Fruit fly (Drosophila melanogaster): ENCODE results near the gene FASN1.

The FASN1 gene

dm6 chr2L:3039774-3040173 is 16.6 kb upstream of the FASN1 start, which contains the start of the genes cnir and CG17221 (continued):
- TF ChIP-seq CG4854 (GFP tag; optimal IDR thresholded peaks at IDR 0.05), result peak; percentile 68
- TF ChIP-seq Doc2 (GFP tag; IDR thresholded peaks at IDR 0.05), result no peak
- TF ChIP-seq tx (GFP tag; optimal IDR thresholded peaks at IDR 0.05), result peak; percentile 64
- TF ChIP-seq ind (GFP tag; optimal IDR thresholded peaks at IDR 0.05), result peak; percentile 73
- TF ChIP-seq ash1 (GFP tag; optimal IDR thresholded peaks at IDR 0.05), result no peak
- TF ChIP-seq CG18619 (GFP tag; optimal IDR thresholded peaks at IDR 0.05), result peak; percentile 35
- TF ChIP-seq CG11456 (GFP tag; IDR thresholded peaks at IDR 0.05), result no peak
- TF ChIP-seq CG9437 (GFP tag; optimal IDR thresholded peaks at IDR 0.05), result peak; percentile 73
- peak; percentile 36 for TF ChIP-seq CG9215 (GFP tag; IDR thresholded peaks at IDR 0.05)
- TF ChIP-seq CG12769 (tag; optimal IDR thresholded peaks at IDR 0.05), result peak; percentile 69
- TF ChIP-seq pan (optimal IDR thresholded peaks at IDR 0.05), result no peak
- no peak for TF ChIP-seq pan (GFP tag; optimal IDR thresholded peaks at IDR 0.05 in 1 of 2, IDR thresholded peaks at IDR 0.05 in 1 of 2)
- TF ChIP-seq sim (GFP tag; IDR thresholded peaks at IDR 0.05), result no peak
- TF ChIP-seq croc (GFP tag; conservative IDR thresholded peaks at IDR 0.05), result no peak
- TF ChIP-seq pita (GFP tag; optimal IDR thresholded peaks at IDR 0.05), result no peak
- TF ChIP-seq Ssrp (tag; optimal IDR thresholded peaks at IDR 0.05), result peak; percentile 37
- TF ChIP-seq CG30020 (tag; optimal IDR thresholded peaks at IDR 0.05), result peak; percentile 59
- TF ChIP-seq CkIIα-i1 (GFP tag; IDR thresholded peaks at IDR 0.05), result no peak
- TF ChIP-seq vnd (GFP tag; IDR thresholded peaks at IDR 0.05; ENCODE audit: partially characterized antibody), result peak; percentile 41; the same call in 1 of the 3 replicates
- peak; percentile 49; the same call in 1 of the 2 replicates for TF ChIP-seq seq (GFP tag; IDR thresholded peaks at IDR 0.05)
- peak; percentile 34 for TF ChIP-seq CrebB (tag; optimal IDR thresholded peaks at IDR 0.05)
- TF ChIP-seq CG7963 (GFP tag; IDR thresholded peaks at IDR 0.05; ENCODE audit: partially characterized antibody), result no peak
- peak; percentile 87 for TF ChIP-seq lilli (GFP tag; optimal IDR thresholded peaks at IDR 0.05)
- peak; percentile 58 for TF ChIP-seq fd3F (GFP tag; optimal IDR thresholded peaks at IDR 0.05)
- peak; percentile 65 for TF ChIP-seq jumu (GFP tag; optimal IDR thresholded peaks at IDR 0.05)
- peak; percentile 59 for TF ChIP-seq CG34376 (GFP tag; optimal IDR thresholded peaks at IDR 0.05)
- no peak for TF ChIP-seq Gug (GFP tag; IDR thresholded peaks at IDR 0.05)
- peak; percentile 78 for TF ChIP-seq CG12391 (tag; optimal IDR thresholded peaks at IDR 0.05)
- no peak for TF ChIP-seq dimm (GFP tag; IDR thresholded peaks at IDR 0.05)
- peak; percentile 77 for TF ChIP-seq Side (GFP tag; optimal IDR thresholded peaks at IDR 0.05)
- TF ChIP-seq CG8765 (GFP tag; IDR thresholded peaks at IDR 0.05), result no peak
- TF ChIP-seq CG1647 (GFP tag; optimal IDR thresholded peaks at IDR 0.05), result peak; percentile 19
- TF ChIP-seq CG13296 (GFP tag; optimal IDR thresholded peaks at IDR 0.05), result peak; percentile 63
- TF ChIP-seq jigr1 (GFP tag; IDR thresholded peaks at IDR 0.05), result no peak; the same call in 2 of the 3 replicates
- TF ChIP-seq slbo (GFP tag; IDR thresholded peaks at IDR 0.05), result peak; percentile 67; the same call in 1 of the 2 replicates
- TF ChIP-seq en (GFP tag; optimal IDR thresholded peaks at IDR 0.05), result peak; percentile 39
- TF ChIP-seq CG3065 (GFP tag; optimal IDR thresholded peaks at IDR 0.05), result no peak
- no peak for TF ChIP-seq Ravus (GFP tag; IDR thresholded peaks at IDR 0.05)
- no peak for TF ChIP-seq D (optimal IDR thresholded peaks at IDR 0.05)
- TF ChIP-seq D (GFP tag; optimal IDR thresholded peaks at IDR 0.05), result peak; percentile 38
- TF ChIP-seq CG7271 (tag; optimal IDR thresholded peaks at IDR 0.05), result no peak
- peak; percentile 58 for TF ChIP-seq Hmr (GFP tag; optimal IDR thresholded peaks at IDR 0.05)
- TF ChIP-seq Antp (GFP tag; optimal IDR thresholded peaks at IDR 0.05), result peak; percentile 69
- TF ChIP-seq Sry-δ (GFP tag; optimal IDR thresholded peaks at IDR 0.05), result peak; percentile 72
- TF ChIP-seq CG9797 (GFP tag; optimal IDR thresholded peaks at IDR 0.05), result peak; percentile 27
- TF ChIP-seq scrt (GFP tag; optimal IDR thresholded peaks at IDR 0.05), result peak; percentile 43
- TF ChIP-seq Lhr (GFP tag; optimal IDR thresholded peaks at IDR 0.05), result no peak
- TF ChIP-seq Fer2 (tag; optimal IDR thresholded peaks at IDR 0.05), result peak; percentile 72
- TF ChIP-seq NC2β (GFP tag; optimal IDR thresholded peaks at IDR 0.05), result peak; percentile 74
- TF ChIP-seq CG10462 (GFP tag; optimal IDR thresholded peaks at IDR 0.05), result peak; percentile 61
- peak; percentile 54 for TF ChIP-seq Scr (GFP tag; IDR thresholded peaks at IDR 0.05; ENCODE audit: partially characterized antibody)
- peak; percentile 43; the same call in 2 of the 3 replicates for TF ChIP-seq Aef1 (GFP tag; IDR thresholded peaks at IDR 0.05)
